Worm (Caenorhabditis elegans) whole organism, L3 larva: ENCODE data around the gene rpl-12.

ENCODE experiments used
- aly-2 ChIP-seq: fragments of 150-350 bp; optimal IDR thresholded peaks from 2 replicates; lab custom pipeline; 2014; ENCODE audit warnings: missing biosample characterization, missing genetic modification characterization
- ceh-28 ChIP-seq: fragments of 150-350 bp; optimal IDR thresholded peaks from 2 replicates; lab custom pipeline; 2014; ENCODE audit warnings: missing biosample characterization, missing genetic modification reagents, missing genetic modification characterization
- ceh-9 ChIP-seq: sonication (generic microtip); optimal IDR thresholded peaks from 2 replicates; lab custom pipeline; 2018; ENCODE audit warnings: missing biosample characterization, missing genetic modification characterization
- egl-27 ChIP-seq: sonication (generic microtip); optimal IDR thresholded peaks from 4 replicates; lab custom pipeline; 2017; ENCODE audit warnings: missing biosample characterization, missing genetic modification reagents, missing genetic modification characterization
- egl-5 ChIP-seq: fragments of 150-350 bp; optimal IDR thresholded peaks from 2 replicates; lab custom pipeline; 2017; ENCODE audit warnings: missing biosample characterization, missing genetic modification reagents, missing genetic modification characterization, inconsistent platforms
- elt-1 ChIP-seq: fragments of 150-350 bp; optimal IDR thresholded peaks from 2 replicates; lab custom pipeline; 2014; ENCODE audit warnings: missing biosample characterization, missing genetic modification characterization
- elt-2 ChIP-seq: sonication (generic microtip); optimal IDR thresholded peaks from 2 replicates; lab custom pipeline; 2016; ENCODE audit warnings: missing genetic modification reagents, mild to moderate bottlenecking, missing genetic modification characterization, missing compliant biosample characterization
- elt-3 ChIP-seq, 3 experiments: fragments of 150-350 bp in 1 of 3; sonication (generic microtip) in 2 of 3; optimal IDR thresholded peaks; 2 replicates in 2 of 3; 4 replicates in 1 of 3; lab custom pipeline; 2014 to 2017; ENCODE audit warnings: missing biosample characterization in 3 of 3, missing genetic modification characterization in 3 of 3
- fkh-10 ChIP-seq: sonication (generic microtip); optimal IDR thresholded peaks from 2 replicates; lab custom pipeline; 2017; ENCODE audit warnings: missing biosample characterization, missing genetic modification reagents, missing genetic modification characterization
- fos-1 ChIP-seq: fragments of 150-350 bp; optimal IDR thresholded peaks from 2 replicates; lab custom pipeline; 2014; ENCODE audit warnings: missing biosample characterization, missing genetic modification characterization
- hmg-11 ChIP-seq: sonication (generic microtip); optimal IDR thresholded peaks from 2 replicates; lab custom pipeline; 2016; ENCODE audit warnings: missing genetic modification characterization, missing compliant biosample characterization
- jun-1 ChIP-seq: fragments of 150-350 bp; optimal IDR thresholded peaks from 2 replicates; lab custom pipeline; 2014; ENCODE audit warnings: missing biosample characterization, missing genetic modification reagents, missing genetic modification characterization
- lin-39 ChIP-seq: fragments of 150-350 bp; optimal IDR thresholded peaks from 2 replicates; lab custom pipeline; 2018; ENCODE audit warnings: missing biosample characterization, missing genetic modification reagents, missing genetic modification characterization
- lsy-12 ChIP-seq: sonication (generic microtip); optimal IDR thresholded peaks from 2 replicates; lab custom pipeline; 2016; ENCODE audit warnings: mild to moderate bottlenecking, missing genetic modification characterization, missing compliant biosample characterization
- mml-1 ChIP-seq: fragments of 150-350 bp; sonication (generic microtip); optimal IDR thresholded peaks from 3 replicates; lab custom pipeline; 2014; ENCODE audit warnings: missing biosample characterization, missing genetic modification characterization
- nfya-1 ChIP-seq: sonication (generic microtip); optimal IDR thresholded peaks from 2 replicates; lab custom pipeline; 2017; ENCODE audit warnings: missing genetic modification characterization, mild to moderate bottlenecking, missing compliant biosample characterization, antibody characterized with exemption, moderate library complexity; ENCODE audit not compliant: insufficient read depth
- nhr-11 ChIP-seq: fragments of 150-350 bp; optimal IDR thresholded peaks from 2 replicates; lab custom pipeline; 2014; ENCODE audit warnings: missing biosample characterization, missing genetic modification characterization
- nhr-12 ChIP-seq: fragments of 150-350 bp; optimal IDR thresholded peaks from 2 replicates; lab custom pipeline; 2014; ENCODE audit warnings: missing biosample characterization, missing genetic modification characterization
- nhr-25 ChIP-seq: sonication (generic microtip); optimal IDR thresholded peaks from 2 replicates; lab custom pipeline; 2017; ENCODE audit warnings: missing biosample characterization, missing genetic modification characterization
- nhr-43 ChIP-seq: sonication (generic microtip); optimal IDR thresholded peaks from 2 replicates; lab custom pipeline; 2016; ENCODE audit warnings: mild to moderate bottlenecking, missing genetic modification characterization, missing compliant biosample characterization; ENCODE audit not compliant: poor library complexity, severe bottlenecking
- nhr-67 ChIP-seq: fragments of 150-350 bp; optimal IDR thresholded peaks from 2 replicates; lab custom pipeline; 2014; ENCODE audit warnings: missing biosample characterization, missing genetic modification characterization
- nhr-77 ChIP-seq: fragments of 150-350 bp; optimal IDR thresholded peaks from 2 replicates; lab custom pipeline; 2014; ENCODE audit warnings: missing biosample characterization, missing genetic modification characterization
- pha-4 ChIP-seq: fragments of 150-350 bp; optimal IDR thresholded peaks from 2 replicates; lab custom pipeline; 2014; ENCODE audit warnings: missing biosample characterization, missing genetic modification reagents, missing genetic modification characterization
- pqm-1 ChIP-seq: fragments of 150-350 bp; optimal IDR thresholded peaks from 2 replicates; lab custom pipeline; 2017; ENCODE audit warnings: missing biosample characterization, missing genetic modification characterization, inconsistent platforms
- sea-2 ChIP-seq: fragments of 150-350 bp; sonication (generic microtip); optimal IDR thresholded peaks from 4 replicates; lab custom pipeline; 2014; ENCODE audit warnings: missing biosample characterization, missing genetic modification reagents, missing genetic modification characterization
- tbx-2 ChIP-seq: sonication (generic microtip); optimal IDR thresholded peaks from 2 replicates; lab custom pipeline; 2016; ENCODE audit warnings: mild to moderate bottlenecking, missing genetic modification characterization, missing compliant biosample characterization
- unc-39 ChIP-seq: sonication (generic microtip); optimal IDR thresholded peaks from 4 replicates; lab custom pipeline; 2017; ENCODE audit warnings: missing biosample characterization, missing genetic modification characterization
- unc-62 ChIP-seq: fragments of 150-350 bp; sonication (generic microtip); optimal IDR thresholded peaks from 4 replicates; lab custom pipeline; 2014; ENCODE audit warnings: missing biosample characterization, missing genetic modification reagents, missing genetic modification characterization
- zag-1 ChIP-seq: fragments of 150-350 bp; optimal IDR thresholded peaks from 2 replicates; lab custom pipeline; 2014; ENCODE audit warnings: missing biosample characterization, missing genetic modification characterization
- ztf-11 ChIP-seq: fragments of 150-350 bp; optimal IDR thresholded peaks from 2 replicates; lab custom pipeline; 2014; ENCODE audit warnings: missing biosample characterization, missing genetic modification characterization

Gene rpl-12

ce11 chrIV:13268385-13268784 is 27.9 kb upstream of the rpl-12 start:
- TF ChIP-seq nhr-11 (tag; lab: Kevin White, UChicago) (no peak), nfya-1 (tag; lab: Kevin White, UChicago) (peak; percentile 57)

- no peak for TF ChIP-seq egl-5 (tag; lab: Kevin White, UChicago)
- no peak for TF ChIP-seq ztf-11 (tag; lab: Kevin White, UChicago)
- no peak for TF ChIP-seq lsy-12 (tag; lab: Kevin White, UChicago)
- TF ChIP-seq mml-1 (tag; lab: Kevin White, UChicago) = no peak
- TF ChIP-seq fos-1 (tag; lab: Kevin White, UChicago) = no peak
- no peak for TF ChIP-seq sea-2 (GFP tag; lab: Kevin White, UChicago)
- TF ChIP-seq elt-2 (tag; lab: Kevin White, UChicago) = no peak
- TF ChIP-seq pha-4 (tag; lab: Kevin White, UChicago) = no peak
- TF ChIP-seq egl-27 (tag; lab: Kevin White, UChicago) = no peak
Measured at ce11 chrIV:13261778-13262177, 21.3 kb upstream of the rpl-12 start.

- TF ChIP-seq ceh-9 (tag; lab: Kevin White, UChicago) (no peak), fkh-10 (GFP tag; lab: Kevin White, UChicago) (no peak), ztf-11 (tag; lab: Kevin White, UChicago) (no peak), nhr-25 (tag; lab: Kevin White, UChicago) (no peak)
Measured at ce11 chrIV:13258872-13259271, 18.4 kb upstream of the rpl-12 start, which contains the start of gene JC8.16. JC8.16 (plus strand) TSS chrIV:13259172.

ce11 chrIV:13255886-13256285 is 15.4 kb upstream of the rpl-12 start, which contains the start of gene bus-12:
bus-12 (plus strand) TSS chrIV:13256186.
- TF ChIP-seq ceh-28 (tag; lab: Kevin White, UChicago) (no peak), nhr-43 (tag; lab: Kevin White, UChicago) (no peak), unc-62 (GFP tag; lab: Kevin White, UChicago) (no peak), hmg-11 (tag; lab: Kevin White, UChicago) (no peak), egl-5 (tag; lab: Kevin White, UChicago) (no peak), aly-2 (no peak), nhr-67 (tag; lab: Kevin White, UChicago) (no peak)

- TF ChIP-seq pqm-1 (tag; lab: Kevin White, UChicago) (peak; percentile 92), unc-39 (tag; lab: Kevin White, UChicago) (no peak), pha-4 (tag; lab: Kevin White, UChicago) (peak; percentile 52), lin-39 (tag; lab: Kevin White, UChicago) (peak; percentile 5), jun-1 (tag; lab: Kevin White, UChicago) (peak; percentile 61), elt-2 (tag; lab: Kevin White, UChicago) (peak; percentile 98), nhr-25 (tag; lab: Kevin White, UChicago) (no peak), egl-27 (tag; lab: Kevin White, UChicago) (no peak), ceh-28 (tag; lab: Kevin White, UChicago) (no peak), elt-1 (no peak), nhr-67 (tag; lab: Kevin White, UChicago) (no peak), egl-5 (tag; lab: Kevin White, UChicago) (peak; percentile 73), tbx-2 (tag; lab: Kevin White, UChicago) (no peak), elt-3 (tag; optimal IDR thresholded peaks at IDR 0.05; lab: Kevin White, UChicago) (no peak), aly-2 (no peak), nhr-77 (no peak), nfya-1 (tag; lab: Kevin White, UChicago) (peak; percentile 24), zag-1 (tag; lab: Kevin White, UChicago) (no peak)
Measured at ce11 chrIV:13253841-13254240, 13.4 kb upstream of the rpl-12 start, which contains the start of gene ttr-45. ttr-45 (plus strand) TSS chrIV:13254225.

ce11 chrIV:13252211-13252610 is 11.8 kb upstream of the rpl-12 start, which contains the start of gene ttr-51:
ttr-51 (minus strand) TSS chrIV:13252311.
- TF ChIP-seq elt-2 (tag; lab: Kevin White, UChicago) (peak; percentile 41), pqm-1 (tag; lab: Kevin White, UChicago) (peak; percentile 57), nhr-12 (tag; lab: Kevin White, UChicago) (no peak)
